Worm (Caenorhabditis elegans) whole organism, L1 larva: ENCODE results near the gene srp-1.

ENCODE experiments used
- C04F5.9 ChIP-seq: sonication (generic microtip); optimal IDR thresholded peaks from 2 replicates; lab custom pipeline; 2016; ENCODE audit warnings: missing genetic modification characterization, missing compliant biosample characterization
- C34B4.2 ChIP-seq: sonication (generic microtip); optimal IDR thresholded peaks from 2 replicates; lab custom pipeline; 2017; ENCODE audit warnings: mild to moderate bottlenecking, missing genetic modification characterization, missing compliant biosample characterization
- F16B12.6 ChIP-seq: fragments of 150-350 bp; optimal IDR thresholded peaks from 2 replicates; lab custom pipeline; 2014; ENCODE audit warnings: missing biosample characterization, missing genetic modification characterization
- aha-1 ChIP-seq: fragments of 150-350 bp; optimal IDR thresholded peaks from 2 replicates; lab custom pipeline; 2014; ENCODE audit warnings: missing biosample characterization, missing genetic modification characterization
- aly-2 ChIP-seq: fragments of 150-350 bp; optimal IDR thresholded peaks from 2 replicates; lab custom pipeline; 2014; ENCODE audit warnings: missing biosample characterization, missing genetic modification characterization
- blmp-1 ChIP-seq: fragments of 150-350 bp; optimal IDR thresholded peaks from 2 replicates; lab custom pipeline; 2014; ENCODE audit warnings: missing biosample characterization, missing genetic modification characterization
- ceh-88 ChIP-seq: fragments of 200-800 bp; sonication (Bioruptor generic); IDR thresholded peaks from 2 replicates; pipeline ENCODE4 v1.3.6; 2022; ENCODE audit warnings: missing genetic modification characterization, missing compliant biosample characterization
- ceh-90 ChIP-seq: sonication (generic microtip); optimal IDR thresholded peaks from 2 replicates; lab custom pipeline; 2016; ENCODE audit warnings: missing genetic modification characterization, missing compliant biosample characterization
- ces-1 ChIP-seq: fragments of 150-350 bp; optimal IDR thresholded peaks from 2 replicates; lab custom pipeline; 2014; ENCODE audit warnings: missing biosample characterization, missing genetic modification reagents, missing genetic modification characterization
- dpl-1 ChIP-seq, 3 experiments: fragments of 150-350 bp in 2 of 3; sonication (generic microtip) in 1 of 3; optimal IDR thresholded peaks; 2 replicates each; lab custom pipeline; 2014 to 2017; ENCODE audit warnings: missing biosample characterization in 3 of 3, missing genetic modification characterization in 3 of 3, missing genetic modification reagents in 3 of 3
- efl-1 ChIP-seq, 4 experiments: fragments of 150-350 bp; optimal IDR thresholded peaks in 3 of 4; peaks in 1 of 4; 1 replicate in 1 of 4; 2 replicates in 3 of 4; lab custom pipeline; 2014; ENCODE audit warnings: missing biosample characterization in 2 of 4, missing genetic modification characterization in 2 of 4, missing genetic modification reagents in 2 of 4
- egl-13 ChIP-seq: sonication (generic microtip); optimal IDR thresholded peaks from 2 replicates; lab custom pipeline; 2016; ENCODE audit warnings: missing genotype, missing genetic modification reagents, missing genetic modification characterization, missing compliant biosample characterization
- egl-27 ChIP-seq, 2 experiments: fragments of 150-350 bp in 1 of 2; sonication (generic microtip); optimal IDR thresholded peaks; 3 replicates each; lab custom pipeline; 2017 to 2018; ENCODE audit warnings: missing biosample characterization in 2 of 2, missing genetic modification characterization in 2 of 2, missing genetic modification reagents in 2 of 2
- elt-2 ChIP-seq: sonication (generic microtip); optimal IDR thresholded peaks from 2 replicates; lab custom pipeline; 2016; ENCODE audit warnings: missing genetic modification characterization, mild to moderate bottlenecking, inconsistent platforms, missing compliant biosample characterization, missing genetic modification reagents
- elt-3 ChIP-seq, 6 experiments: fragments of 150-350 bp in 1 of 6; sonication (generic microtip); optimal IDR thresholded peaks; 2 replicates each; lab custom pipeline; 2017 to 2018; ENCODE audit warnings: missing biosample characterization in 6 of 6, missing genetic modification characterization in 6 of 6, inconsistent platforms in 1 of 6
- ets-5 ChIP-seq: fragments of 200-800 bp; sonication (Bioruptor generic); IDR thresholded peaks from 2 replicates; pipeline ENCODE4 v1.3.6; 2022; ENCODE audit warnings: missing genetic modification characterization, missing compliant biosample characterization
- fkh-10 ChIP-seq: sonication (generic microtip); optimal IDR thresholded peaks from 2 replicates; lab custom pipeline; 2017; ENCODE audit warnings: missing biosample characterization, missing genetic modification reagents, missing genetic modification characterization
- fkh-4 ChIP-seq: sonication (generic microtip); optimal IDR thresholded peaks from 2 replicates; lab custom pipeline; 2016; ENCODE audit warnings: missing compliant biosample characterization, missing genetic modification characterization, borderline replicate concordance
- grh-1 ChIP-seq: fragments of 200-800 bp; sonication (Bioruptor generic); IDR thresholded peaks from 2 replicates; pipeline ENCODE4 v1.3.6; 2022; ENCODE audit warnings: missing genetic modification reagents, missing genetic modification characterization, missing compliant biosample characterization
- hlh-17 ChIP-seq: fragments of 200-800 bp; sonication (Bioruptor generic); optimal IDR thresholded peaks from 2 replicates; lab custom pipeline; 2018; ENCODE audit warnings: missing genetic modification characterization, mild to moderate bottlenecking, missing compliant biosample characterization, moderate library complexity, borderline replicate concordance
- hlh-4 ChIP-seq: sonication (generic microtip); optimal IDR thresholded peaks from 2 replicates; lab custom pipeline; 2016; ENCODE audit warnings: mild to moderate bottlenecking, missing genetic modification characterization, missing compliant biosample characterization
- irx-1 ChIP-seq: sonication (generic microtip); optimal IDR thresholded peaks from 2 replicates; lab custom pipeline; 2016; ENCODE audit warnings: missing genetic modification characterization, missing compliant biosample characterization
- jun-1 ChIP-seq: fragments of 150-350 bp; optimal IDR thresholded peaks from 2 replicates; lab custom pipeline; 2014; ENCODE audit warnings: missing biosample characterization, missing genetic modification reagents, missing genetic modification characterization
- lin-35 ChIP-seq, 2 experiments: fragments of 150-350 bp; optimal IDR thresholded peaks; 2 replicates each; lab custom pipeline; 2014; ENCODE audit warnings: missing biosample characterization in 2 of 2, missing genetic modification characterization in 2 of 2, missing genetic modification reagents in 2 of 2
- lin-39 ChIP-seq: fragments of 150-350 bp; optimal IDR thresholded peaks from 2 replicates; lab custom pipeline; 2014; ENCODE audit warnings: missing biosample characterization, missing genetic modification reagents, missing genetic modification characterization
- lir-3 ChIP-seq: sonication (generic microtip); optimal IDR thresholded peaks from 2 replicates; lab custom pipeline; 2016; ENCODE audit warnings: mild to moderate bottlenecking, missing genetic modification characterization, moderate library complexity, missing compliant biosample characterization; ENCODE audit not compliant: poor library complexity
- lsy-2 ChIP-seq, 2 experiments: fragments of 150-350 bp; optimal IDR thresholded peaks; 2 replicates each; lab custom pipeline; 2014; ENCODE audit warnings: missing biosample characterization in 2 of 2, missing genetic modification characterization in 2 of 2
- mab-9 ChIP-seq: fragments of 200-800 bp; sonication (Bioruptor generic); IDR thresholded peaks from 2 replicates; pipeline ENCODE4 v1.3.6; 2022; ENCODE audit warnings: missing genetic modification reagents, missing genetic modification characterization, missing compliant biosample characterization
- mdl-1 ChIP-seq, 2 experiments: fragments of 150-350 bp; optimal IDR thresholded peaks; 2 replicates each; lab custom pipeline; 2014 to 2017; ENCODE audit warnings: missing biosample characterization in 2 of 2, missing genetic modification characterization in 2 of 2, inconsistent platforms in 1 of 2
- mef-2 ChIP-seq: fragments of 150-350 bp; optimal IDR thresholded peaks from 2 replicates; lab custom pipeline; 2014; ENCODE audit warnings: missing biosample characterization, missing genetic modification characterization
- mep-1 ChIP-seq: fragments of 150-350 bp; optimal IDR thresholded peaks from 2 replicates; lab custom pipeline; 2014; ENCODE audit warnings: missing biosample characterization, missing genetic modification characterization
- nhr-11 ChIP-seq: fragments of 150-350 bp; optimal IDR thresholded peaks from 2 replicates; lab custom pipeline; 2014; ENCODE audit warnings: missing biosample characterization, missing genetic modification characterization
- nhr-19 ChIP-seq: fragments of 200-800 bp; sonication (Bioruptor generic); conservative IDR thresholded peaks from 2 replicates; pipeline ENCODE4 v1.3.6; 2022; ENCODE audit warnings: missing genetic modification characterization, missing compliant biosample characterization
- nhr-20 ChIP-seq: sonication (generic microtip); optimal IDR thresholded peaks from 2 replicates; lab custom pipeline; 2016; ENCODE audit warnings: mild to moderate bottlenecking, missing genetic modification characterization, missing compliant biosample characterization
- nhr-47 ChIP-seq: sonication (generic microtip); optimal IDR thresholded peaks from 2 replicates; lab custom pipeline; 2016; ENCODE audit warnings: mild to moderate bottlenecking, missing genetic modification characterization, moderate library complexity, missing compliant biosample characterization
- nhr-71 ChIP-seq: sonication (generic microtip); optimal IDR thresholded peaks from 2 replicates; lab custom pipeline; 2016; ENCODE audit warnings: mild to moderate bottlenecking, missing genetic modification characterization, moderate library complexity, missing compliant biosample characterization
- nhr-77 ChIP-seq: fragments of 150-350 bp; optimal IDR thresholded peaks from 2 replicates; lab custom pipeline; 2014; ENCODE audit warnings: missing biosample characterization, missing genetic modification characterization
- nhr-85 ChIP-seq: sonication (generic microtip); peaks from one replicate; lab custom pipeline; 2016; ENCODE audit warnings: missing genetic modification characterization, inconsistent platforms, missing compliant biosample characterization
- pag-3 ChIP-seq: sonication (generic microtip); optimal IDR thresholded peaks from 2 replicates; lab custom pipeline; 2017; ENCODE audit warnings: missing genetic modification characterization, mild to moderate bottlenecking, missing compliant biosample characterization, antibody characterized with exemption, borderline replicate concordance; ENCODE audit not compliant: insufficient read depth
- snu-23 ChIP-seq: sonication (generic microtip); optimal IDR thresholded peaks from 2 replicates; lab custom pipeline; 2016; ENCODE audit warnings: missing genetic modification characterization, missing compliant biosample characterization
- sptf-1 ChIP-seq: fragments of 150-350 bp; optimal IDR thresholded peaks from 2 replicates; lab custom pipeline; 2014; ENCODE audit warnings: missing biosample characterization, missing genetic modification characterization
- sup-37 ChIP-seq: fragments of 200-800 bp; sonication (Bioruptor generic); optimal IDR thresholded peaks from 2 replicates; lab custom pipeline; 2018; ENCODE audit warnings: mild to moderate bottlenecking, missing genetic modification characterization, missing compliant biosample characterization
- swsn-7 ChIP-seq: sonication (generic microtip); optimal IDR thresholded peaks from 2 replicates; lab custom pipeline; 2016; ENCODE audit warnings: missing genetic modification characterization, missing compliant biosample characterization
- tbx-2 ChIP-seq: sonication (generic microtip); optimal IDR thresholded peaks from 2 replicates; lab custom pipeline; 2016; ENCODE audit warnings: missing genetic modification characterization, missing compliant biosample characterization
- tlp-1 ChIP-seq: fragments of 150-350 bp; optimal IDR thresholded peaks from 2 replicates; lab custom pipeline; 2014; ENCODE audit warnings: missing biosample characterization, missing genetic modification characterization
- unc-130 ChIP-seq: fragments of 150-350 bp; optimal IDR thresholded peaks from 2 replicates; lab custom pipeline; 2017; ENCODE audit warnings: missing biosample characterization, missing genetic modification characterization, inconsistent platforms
- unc-30 ChIP-seq: sonication (generic microtip); optimal IDR thresholded peaks from 2 replicates; lab custom pipeline; 2017; ENCODE audit warnings: missing biosample characterization, missing genetic modification characterization
- xbp-1 ChIP-seq: sonication (generic microtip); optimal IDR thresholded peaks from 2 replicates; lab custom pipeline; 2016; ENCODE audit warnings: missing genetic modification characterization, missing compliant biosample characterization
- ztf-4 ChIP-seq: fragments of 150-350 bp; optimal IDR thresholded peaks from 2 replicates; lab custom pipeline; 2014; ENCODE audit warnings: missing biosample characterization, missing genetic modification characterization

Gene srp-1

ce11 chrV:728822-729493 is 24.1 kb upstream of the srp-1 start (continued):
- TF ChIP-seq ets-5 (GFP tag; lab: Robert Waterston, UW) (no peak), swsn-7 (tag; lab: Kevin White, UChicago) (peak; percentile 39), snu-23 (GFP tag; lab: Kevin White, UChicago) (peak; percentile 82), irx-1 (tag; lab: Kevin White, UChicago) (peak; percentile 28), blmp-1 (tag; lab: Kevin White, UChicago) (peak; percentile 54), nhr-47 (tag; lab: Kevin White, UChicago) (peak; percentile 57), ztf-4 (peak; percentile 76), elt-3 (tag; optimal IDR thresholded peaks at IDR 0.05; lab: Kevin White, UChicago) (peak in 2 of 6 experiments; percentile 13 to 83), xbp-1 (tag; lab: Kevin White, UChicago) (peak; percentile 44), mep-1 (tag; lab: Kevin White, UChicago) (peak; percentile 47), lir-3 (tag; lab: Kevin White, UChicago) (peak; percentile 81), unc-130 (tag; lab: Kevin White, UChicago) (peak; percentile 68), F16B12.6 (tag; lab: Kevin White, UChicago) (no peak), mdl-1 (tag; optimal IDR thresholded peaks at IDR 0.05; lab: Kevin White, UChicago) (peak in 1 of 2 experiments; percentile 86), elt-2 (peak; percentile 7)

DNA sequence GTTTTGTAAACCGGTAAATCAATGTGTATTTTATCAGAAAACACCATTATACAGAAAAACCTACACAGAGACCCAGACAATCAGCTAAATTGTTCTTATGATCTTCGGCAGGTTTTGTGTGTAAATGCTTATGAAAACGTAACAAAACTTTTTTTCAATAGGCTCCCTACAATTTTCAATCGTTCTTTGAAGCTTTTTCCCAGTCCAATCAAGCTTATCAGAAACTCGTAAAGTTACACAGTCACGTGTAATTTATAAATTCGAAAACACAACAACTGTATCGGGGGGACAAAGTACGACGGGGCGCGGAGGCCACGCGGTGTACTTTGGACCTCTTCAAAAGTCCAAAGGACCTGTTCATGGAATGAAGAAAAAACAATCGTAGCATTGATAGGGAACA is 22.9 kb upstream of the srp-1 start:
- TF ChIP-seq snu-23 (GFP tag; lab: Kevin White, UChicago) = peak; percentile 64
- TF ChIP-seq hlh-4 (tag; lab: Kevin White, UChicago) = no peak
- TF ChIP-seq mef-2 (tag; lab: Kevin White, UChicago) = no peak
- TF ChIP-seq nhr-11 (tag; lab: Kevin White, UChicago) = no peak
- TF ChIP-seq C04F5.9 (tag; lab: Kevin White, UChicago) = peak; percentile 37
- TF ChIP-seq swsn-7 (tag; lab: Kevin White, UChicago) = peak; percentile 0
- TF ChIP-seq aly-2 (tag; lab: Kevin White, UChicago) = no peak
- no peak for TF ChIP-seq jun-1 (tag; lab: Kevin White, UChicago)
- TF ChIP-seq C34B4.2 (tag; lab: Kevin White, UChicago) = no peak
- peak; percentile 56; the same call in 1 of the 2 replicates for TF ChIP-seq grh-1
- peak; percentile 88 for TF ChIP-seq nhr-71 (tag; lab: Kevin White, UChicago)
- TF ChIP-seq mep-1 (tag; lab: Kevin White, UChicago) = peak; percentile 40
- no peak for TF ChIP-seq fkh-10
- no peak for TF ChIP-seq lin-39 (tag; lab: Kevin White, UChicago)
- TF ChIP-seq nhr-85 (tag; lab: Kevin White, UChicago) = peak; percentile 71
- peak; percentile 26 to 34 for TF ChIP-seq lsy-2 (tag; optimal IDR thresholded peaks at IDR 0.05; lab: Kevin White, UChicago)
- no peak for TF ChIP-seq hlh-17 (GFP tag; lab: Kevin White, UChicago)
- peak in 1 of 2 experiments; percentile 77 for TF ChIP-seq lin-35 (GFP tag; optimal IDR thresholded peaks at IDR 0.05; lab: Kevin White, UChicago)
- peak; percentile 63 for TF ChIP-seq tbx-2 (tag; lab: Kevin White, UChicago)
- peak in 1 of 2 experiments; percentile 6 for TF ChIP-seq efl-1 (optimal IDR thresholded peaks at IDR 0.05; lab: Kevin White, UChicago)
- no peak for TF ChIP-seq efl-1 (GFP tag; optimal IDR thresholded peaks at IDR 0.05 in 1 of 2; lab: Kevin White, UChicago)
- no peak; the same call in 1 of the 2 replicates for TF ChIP-seq ceh-88 (GFP tag; lab: Robert Waterston, UW)
- TF ChIP-seq unc-30 (tag; lab: Kevin White, UChicago) = no peak
- TF ChIP-seq pag-3 (tag; lab: Kevin White, UChicago) = no peak
- no peak for TF ChIP-seq tlp-1 (tag; lab: Kevin White, UChicago)
- TF ChIP-seq ceh-90 = no peak
- peak; percentile 77 for TF ChIP-seq sup-37 (GFP tag; lab: Kevin White, UChicago)
- TF ChIP-seq dpl-1 (GFP tag; optimal IDR thresholded peaks at IDR 0.05; lab: Kevin White, UChicago) = no peak
- TF ChIP-seq egl-27 (tag; optimal IDR thresholded peaks at IDR 0.05; lab: Kevin White, UChicago) = no peak
- TF ChIP-seq fkh-4 = no peak
- peak; percentile 75 for TF ChIP-seq nhr-20 (tag; lab: Kevin White, UChicago)
- no peak for TF ChIP-seq aha-1 (tag; lab: Kevin White, UChicago)
- TF ChIP-seq nhr-77 = no peak
- peak; percentile 94 for TF ChIP-seq nhr-19 (GFP tag; lab: Robert Waterston, UW)
- TF ChIP-seq mab-9 = no peak
- TF ChIP-seq ces-1 = no peak
- no peak for TF ChIP-seq sptf-1 (tag; lab: Kevin White, UChicago)
- no peak for TF ChIP-seq egl-13
